Worm (Caenorhabditis elegans) whole organism, L1 larva: ENCODE results near the gene fut-3.

Experiments used
- C04F5.9 ChIP-seq: sonication (generic microtip); optimal IDR thresholded peaks from 2 replicates; lab custom pipeline; 2016; ENCODE audit warnings: missing genetic modification characterization, missing compliant biosample characterization
- C16A3.4 ChIP-seq: fragments of 150-350 bp; optimal IDR thresholded peaks from 2 replicates; lab custom pipeline; 2014; ENCODE audit warnings: missing biosample characterization, missing genetic modification characterization
- C34B4.2 ChIP-seq: sonication (generic microtip); optimal IDR thresholded peaks from 2 replicates; lab custom pipeline; 2017; ENCODE audit warnings: mild to moderate bottlenecking, missing genetic modification characterization, missing compliant biosample characterization
- Y116A8C.19 ChIP-seq: sonication (generic microtip); optimal IDR thresholded peaks from 2 replicates; lab custom pipeline; 2016; ENCODE audit warnings: missing compliant biosample characterization, missing genetic modification characterization, borderline replicate concordance
- aly-2 ChIP-seq: fragments of 150-350 bp; optimal IDR thresholded peaks from 2 replicates; lab custom pipeline; 2014; ENCODE audit warnings: missing biosample characterization, missing genetic modification characterization
- ama-1 ChIP-seq: fragments of 150-350 bp; optimal IDR thresholded peaks from 2 replicates; lab custom pipeline; 2014
- blmp-1 ChIP-seq: fragments of 150-350 bp; optimal IDR thresholded peaks from 2 replicates; lab custom pipeline; 2014; ENCODE audit warnings: missing biosample characterization, missing genetic modification characterization
- ceh-63 ChIP-seq: fragments of 200-800 bp; sonication (Bioruptor generic); optimal IDR thresholded peaks from 2 replicates; lab custom pipeline; 2018; ENCODE audit warnings: mild to moderate bottlenecking, missing genetic modification characterization, missing compliant biosample characterization
- ceh-8 ChIP-seq: fragments of 200-800 bp; sonication (Bioruptor generic); optimal IDR thresholded peaks from 2 replicates; lab custom pipeline; 2018; ENCODE audit warnings: mild to moderate bottlenecking, missing genetic modification characterization, moderate library complexity, missing compliant biosample characterization
- ceh-88 ChIP-seq: fragments of 200-800 bp; sonication (Bioruptor generic); IDR thresholded peaks from 2 replicates; pipeline ENCODE4 v1.3.6; 2022; ENCODE audit warnings: missing genetic modification characterization, missing compliant biosample characterization
- ceh-90 ChIP-seq: sonication (generic microtip); optimal IDR thresholded peaks from 2 replicates; lab custom pipeline; 2016; ENCODE audit warnings: missing genetic modification characterization, missing compliant biosample characterization
- ces-1 ChIP-seq: fragments of 150-350 bp; optimal IDR thresholded peaks from 2 replicates; lab custom pipeline; 2014; ENCODE audit warnings: missing biosample characterization, missing genetic modification reagents, missing genetic modification characterization
- dpl-1 ChIP-seq, 3 experiments: fragments of 150-350 bp in 2 of 3; sonication (generic microtip) in 1 of 3; optimal IDR thresholded peaks; 2 replicates each; lab custom pipeline; 2014 to 2017; ENCODE audit warnings: missing biosample characterization in 3 of 3, missing genetic modification characterization in 3 of 3, missing genetic modification reagents in 3 of 3
- egl-13 ChIP-seq: sonication (generic microtip); optimal IDR thresholded peaks from 2 replicates; lab custom pipeline; 2016; ENCODE audit warnings: missing genotype, missing genetic modification reagents, missing genetic modification characterization, missing compliant biosample characterization
- egl-27 ChIP-seq, 2 experiments: fragments of 150-350 bp in 1 of 2; sonication (generic microtip); optimal IDR thresholded peaks; 3 replicates each; lab custom pipeline; 2017 to 2018; ENCODE audit warnings: missing biosample characterization in 2 of 2, missing genetic modification characterization in 2 of 2, missing genetic modification reagents in 2 of 2
- elt-2 ChIP-seq: sonication (generic microtip); optimal IDR thresholded peaks from 2 replicates; lab custom pipeline; 2016; ENCODE audit warnings: missing genetic modification characterization, mild to moderate bottlenecking, inconsistent platforms, missing compliant biosample characterization, missing genetic modification reagents
- elt-3 ChIP-seq, 6 experiments: fragments of 150-350 bp in 1 of 6; sonication (generic microtip); optimal IDR thresholded peaks; 2 replicates each; lab custom pipeline; 2017 to 2018; ENCODE audit warnings: missing biosample characterization in 6 of 6, missing genetic modification characterization in 6 of 6, inconsistent platforms in 1 of 6
- ets-5 ChIP-seq: fragments of 200-800 bp; sonication (Bioruptor generic); IDR thresholded peaks from 2 replicates; pipeline ENCODE4 v1.3.6; 2022; ENCODE audit warnings: missing genetic modification characterization, missing compliant biosample characterization
- fkh-10 ChIP-seq: sonication (generic microtip); optimal IDR thresholded peaks from 2 replicates; lab custom pipeline; 2017; ENCODE audit warnings: missing biosample characterization, missing genetic modification reagents, missing genetic modification characterization
- fkh-8 ChIP-seq: sonication (generic microtip); optimal IDR thresholded peaks from 2 replicates; lab custom pipeline; 2016; ENCODE audit warnings: mild to moderate bottlenecking, missing genetic modification characterization, missing compliant biosample characterization
- grh-1 ChIP-seq: fragments of 200-800 bp; sonication (Bioruptor generic); IDR thresholded peaks from 2 replicates; pipeline ENCODE4 v1.3.6; 2022; ENCODE audit warnings: missing genetic modification reagents, missing genetic modification characterization, missing compliant biosample characterization
- hlh-17 ChIP-seq: fragments of 200-800 bp; sonication (Bioruptor generic); optimal IDR thresholded peaks from 2 replicates; lab custom pipeline; 2018; ENCODE audit warnings: missing genetic modification characterization, mild to moderate bottlenecking, missing compliant biosample characterization, moderate library complexity, borderline replicate concordance
- hlh-4 ChIP-seq: sonication (generic microtip); optimal IDR thresholded peaks from 2 replicates; lab custom pipeline; 2016; ENCODE audit warnings: mild to moderate bottlenecking, missing genetic modification characterization, missing compliant biosample characterization
- hpl-2 ChIP-seq: fragments of 150-350 bp; optimal IDR thresholded peaks from 2 replicates; lab custom pipeline; 2014; ENCODE audit warnings: missing biosample characterization, missing genetic modification reagents, missing genetic modification characterization
- jun-1 ChIP-seq: fragments of 150-350 bp; optimal IDR thresholded peaks from 2 replicates; lab custom pipeline; 2014; ENCODE audit warnings: missing biosample characterization, missing genetic modification reagents, missing genetic modification characterization
- lin-13 ChIP-seq: fragments of 150-350 bp; optimal IDR thresholded peaks from 2 replicates; lab custom pipeline; 2014; ENCODE audit warnings: missing biosample characterization, missing genetic modification reagents, missing genetic modification characterization
- lin-14 ChIP-seq: fragments of 200-800 bp; sonication (Bioruptor generic); optimal IDR thresholded peaks from 2 replicates; lab custom pipeline; 2018; ENCODE audit warnings: mild to moderate bottlenecking, missing genetic modification characterization, moderate library complexity, missing compliant biosample characterization
- lin-35 ChIP-seq, 2 experiments: fragments of 150-350 bp; optimal IDR thresholded peaks; 2 replicates each; lab custom pipeline; 2014; ENCODE audit warnings: missing biosample characterization in 2 of 2, missing genetic modification characterization in 2 of 2, missing genetic modification reagents in 2 of 2
- lin-39 ChIP-seq: fragments of 150-350 bp; optimal IDR thresholded peaks from 2 replicates; lab custom pipeline; 2014; ENCODE audit warnings: missing biosample characterization, missing genetic modification reagents, missing genetic modification characterization
- lsy-2 ChIP-seq, 2 experiments: fragments of 150-350 bp; optimal IDR thresholded peaks; 2 replicates each; lab custom pipeline; 2014; ENCODE audit warnings: missing biosample characterization in 2 of 2, missing genetic modification characterization in 2 of 2
- mab-9 ChIP-seq: fragments of 200-800 bp; sonication (Bioruptor generic); IDR thresholded peaks from 2 replicates; pipeline ENCODE4 v1.3.6; 2022; ENCODE audit warnings: missing genetic modification reagents, missing genetic modification characterization, missing compliant biosample characterization
- mef-2 ChIP-seq: fragments of 150-350 bp; optimal IDR thresholded peaks from 2 replicates; lab custom pipeline; 2014; ENCODE audit warnings: missing biosample characterization, missing genetic modification characterization
- nhr-12 ChIP-seq: sonication (generic microtip); optimal IDR thresholded peaks from 2 replicates; lab custom pipeline; 2017; ENCODE audit warnings: missing biosample characterization, missing genetic modification characterization
- nhr-19 ChIP-seq: fragments of 200-800 bp; sonication (Bioruptor generic); conservative IDR thresholded peaks from 2 replicates; pipeline ENCODE4 v1.3.6; 2022; ENCODE audit warnings: missing genetic modification characterization, missing compliant biosample characterization
- nhr-20 ChIP-seq: sonication (generic microtip); optimal IDR thresholded peaks from 2 replicates; lab custom pipeline; 2016; ENCODE audit warnings: mild to moderate bottlenecking, missing genetic modification characterization, missing compliant biosample characterization
- nhr-237 ChIP-seq: fragments of 150-350 bp; optimal IDR thresholded peaks from 2 replicates; lab custom pipeline; 2014; ENCODE audit warnings: missing biosample characterization, missing genetic modification characterization
- nhr-77 ChIP-seq: fragments of 150-350 bp; optimal IDR thresholded peaks from 2 replicates; lab custom pipeline; 2014; ENCODE audit warnings: missing biosample characterization, missing genetic modification characterization
- nhr-85 ChIP-seq: sonication (generic microtip); peaks from one replicate; lab custom pipeline; 2016; ENCODE audit warnings: missing genetic modification characterization, inconsistent platforms, missing compliant biosample characterization
- pax-3 ChIP-seq: fragments of 200-800 bp; sonication (Bioruptor generic); optimal IDR thresholded peaks from 2 replicates; lab custom pipeline; 2018; ENCODE audit warnings: mild to moderate bottlenecking, missing genetic modification characterization, moderate library complexity, missing compliant biosample characterization
- snpc-4 ChIP-seq: fragments of 150-350 bp; optimal IDR thresholded peaks from 2 replicates; lab custom pipeline; 2014; ENCODE audit warnings: missing biosample characterization, missing genetic modification characterization
- snu-23 ChIP-seq: sonication (generic microtip); optimal IDR thresholded peaks from 2 replicates; lab custom pipeline; 2016; ENCODE audit warnings: missing genetic modification characterization, missing compliant biosample characterization
- sox-4 ChIP-seq: sonication (generic microtip); optimal IDR thresholded peaks from 2 replicates; lab custom pipeline; 2016; ENCODE audit warnings: missing genetic modification characterization, missing compliant biosample characterization
- sptf-1 ChIP-seq: fragments of 150-350 bp; optimal IDR thresholded peaks from 2 replicates; lab custom pipeline; 2014; ENCODE audit warnings: missing biosample characterization, missing genetic modification characterization
- sup-37 ChIP-seq: fragments of 200-800 bp; sonication (Bioruptor generic); optimal IDR thresholded peaks from 2 replicates; lab custom pipeline; 2018; ENCODE audit warnings: mild to moderate bottlenecking, missing genetic modification characterization, missing compliant biosample characterization
- swsn-7 ChIP-seq: sonication (generic microtip); optimal IDR thresholded peaks from 2 replicates; lab custom pipeline; 2016; ENCODE audit warnings: missing genetic modification characterization, missing compliant biosample characterization
- unc-30 ChIP-seq: sonication (generic microtip); optimal IDR thresholded peaks from 2 replicates; lab custom pipeline; 2017; ENCODE audit warnings: missing biosample characterization, missing genetic modification characterization
- unc-62 ChIP-seq: fragments of 150-350 bp; optimal IDR thresholded peaks from 2 replicates; lab custom pipeline; 2014; ENCODE audit warnings: missing biosample characterization, missing genetic modification reagents, missing genetic modification characterization
- unc-86 ChIP-seq: sonication (generic microtip); optimal IDR thresholded peaks from 2 replicates; lab custom pipeline; 2016; ENCODE audit warnings: missing genetic modification characterization, missing compliant biosample characterization
- unc-98 ChIP-seq: fragments of 200-800 bp; sonication (Bioruptor generic); IDR thresholded peaks from 2 replicates; pipeline ENCODE4 v1.3.6; 2022; ENCODE audit warnings: missing genetic modification characterization, missing compliant biosample characterization
- vab-15 ChIP-seq: sonication (generic microtip); optimal IDR thresholded peaks from 2 replicates; lab custom pipeline; 2017; ENCODE audit warnings: missing genotype, mild to moderate bottlenecking, missing genetic modification characterization, missing compliant biosample characterization
- zip-4 ChIP-seq: fragments of 200-800 bp; sonication (Bioruptor generic); optimal IDR thresholded peaks from 2 replicates; lab custom pipeline; 2018; ENCODE audit warnings: mild to moderate bottlenecking, missing genetic modification characterization, moderate library complexity, missing compliant biosample characterization
- ztf-11 ChIP-seq, 2 experiments: sonication (generic microtip); optimal IDR thresholded peaks; 2 replicates each; lab custom pipeline; 2016 to 2017; ENCODE audit warnings: missing genetic modification characterization in 2 of 2, missing biosample characterization in 1 of 2, missing compliant biosample characterization in 1 of 2
- ztf-4 ChIP-seq: fragments of 150-350 bp; optimal IDR thresholded peaks from 2 replicates; lab custom pipeline; 2014; ENCODE audit warnings: missing biosample characterization, missing genetic modification characterization

Gene fut-3

ce11 chrII:5701485-5701884, 41.9 kb upstream of the fut-3 start:
- TF ChIP-seq ztf-4 (tag; lab: Kevin White, UChicago) (peak; percentile 12), egl-13 (no peak), sup-37 (GFP tag; lab: Kevin White, UChicago) (peak; percentile 54), pax-3 (tag; lab: Kevin White, UChicago) (no peak), mef-2 (tag; lab: Kevin White, UChicago) (no peak), C04F5.9 (tag; lab: Kevin White, UChicago) (peak; percentile 25), fkh-10 (GFP tag; lab: Kevin White, UChicago) (no peak), lin-39 (tag; lab: Kevin White, UChicago) (peak; percentile 87), ztf-11 (tag; optimal IDR thresholded peaks at IDR 0.05; lab: Kevin White, UChicago) (no peak), ceh-8 (GFP tag; lab: Kevin White, UChicago) (no peak), ceh-63 (no peak), mab-9 (GFP tag; lab: Robert Waterston, UW) (peak; percentile 35; the same call in 1 of the 2 replicates), nhr-77 (tag; lab: Kevin White, UChicago) (peak; percentile 60), C16A3.4 (peak; percentile 21), snu-23 (GFP tag; lab: Kevin White, UChicago) (peak; percentile 84), grh-1 (GFP tag; lab: Robert Waterston, UW) (peak; percentile 67), fkh-8 (no peak), aly-2 (peak; percentile 49), Y116A8C.19 (no peak), nhr-20 (tag; lab: Kevin White, UChicago) (peak; percentile 78), snpc-4 (tag; lab: Kevin White, UChicago) (peak; percentile 99), elt-2 (tag; lab: Kevin White, UChicago) (peak; percentile 87), sptf-1 (tag; lab: Kevin White, UChicago) (no peak), unc-86 (tag; lab: Kevin White, UChicago) (peak; percentile 40), nhr-19 (GFP tag; lab: Robert Waterston, UW) (peak; percentile 89), ceh-90 (tag; lab: Kevin White, UChicago) (no peak), hlh-4 (tag; lab: Kevin White, UChicago) (no peak), nhr-85 (tag; lab: Kevin White, UChicago) (peak; percentile 91), elt-3 (tag; optimal IDR thresholded peaks at IDR 0.05; lab: Kevin White, UChicago) (peak in 1 of 6 experiments; percentile 35), dpl-1 (GFP tag; optimal IDR thresholded peaks at IDR 0.05; lab: Kevin White, UChicago) (peak; percentile 40 to 50 (median 43)), unc-98 (no peak), unc-30 (no peak), ets-5 (GFP tag; lab: Robert Waterston, UW) (no peak), egl-27 (tag; optimal IDR thresholded peaks at IDR 0.05; lab: Kevin White, UChicago) (peak in 1 of 2 experiments; percentile 57), lin-13 (GFP tag; lab: Kevin White, UChicago) (peak; percentile 53), jun-1 (tag; lab: Kevin White, UChicago) (peak; percentile 9), vab-15 (tag; lab: Kevin White, UChicago) (no peak), ama-1 (peak; percentile 84), nhr-12 (tag; lab: Kevin White, UChicago) (no peak), blmp-1 (tag; lab: Kevin White, UChicago) (peak; percentile 17), lsy-2 (tag; optimal IDR thresholded peaks at IDR 0.05; lab: Kevin White, UChicago) (peak; percentile 55 to 77), C34B4.2 (no peak), lin-35 (GFP tag; optimal IDR thresholded peaks at IDR 0.05; lab: Kevin White, UChicago) (peak; percentile 45 to 72), hpl-2 (GFP tag; lab: Kevin White, UChicago) (no peak), ceh-88 (GFP tag; lab: Robert Waterston, UW) (no peak), sox-4 (no peak), hlh-17 (GFP tag; lab: Kevin White, UChicago) (no peak), nhr-237 (tag; lab: Kevin White, UChicago) (no peak), zip-4 (peak; percentile 58), swsn-7 (tag; lab: Kevin White, UChicago) (peak; percentile 78), lin-14 (GFP tag; lab: Kevin White, UChicago) (peak; percentile 71), unc-62 (GFP tag; lab: Kevin White, UChicago) (no peak), ces-1 (no peak)
